Worm (Caenorhabditis elegans) whole organism, late embryonic: ENCODE results near the gene nspf-3.

ENCODE experiments used
- T23F11.4 ChIP-seq: fragments of 200-800 bp; sonication (Bioruptor generic); optimal IDR thresholded peaks from 2 replicates; lab custom pipeline; 2018; ENCODE audit warnings: mild to moderate bottlenecking, missing genetic modification characterization, missing compliant biosample characterization
- ama-1 ChIP-seq: fragments of 150-350 bp; optimal IDR thresholded peaks from 2 replicates; lab custom pipeline; 2014
- ceh-14 ChIP-seq: sonication (generic microtip); optimal IDR thresholded peaks from 2 replicates; lab custom pipeline; 2016; ENCODE audit warnings: missing genotype, missing genetic modification characterization, missing compliant biosample characterization
- eyg-1 ChIP-seq: sonication (generic microtip); optimal IDR thresholded peaks from 2 replicates; lab custom pipeline; 2016; ENCODE audit warnings: missing genotype, missing genetic modification characterization, missing compliant biosample characterization
- hlh-8 ChIP-seq: sonication (generic microtip); optimal IDR thresholded peaks from 2 replicates; lab custom pipeline; 2016; ENCODE audit warnings: missing genotype, missing genetic modification characterization, missing compliant biosample characterization
- lin-11 ChIP-seq: fragments of 200-800 bp; sonication (Bioruptor generic); optimal IDR thresholded peaks from 2 replicates; lab custom pipeline; 2018; ENCODE audit warnings: mild to moderate bottlenecking, missing genetic modification characterization, missing compliant biosample characterization
- pax-1 ChIP-seq: fragments of 150-350 bp; optimal IDR thresholded peaks from 2 replicates; lab custom pipeline; 2014; ENCODE audit warnings: missing biosample characterization, missing genetic modification characterization
- pha-4 ChIP-seq: fragments of 150-350 bp; optimal IDR thresholded peaks from 2 replicates; lab custom pipeline; 2018; ENCODE audit warnings: missing biosample characterization, missing genetic modification reagents, missing genetic modification characterization
- ref-2 ChIP-seq: sonication (generic microtip); optimal IDR thresholded peaks from 2 replicates; lab custom pipeline; 2016; ENCODE audit warnings: missing genetic modification characterization, missing compliant biosample characterization

- no peak for TF ChIP-seq pha-4 (tag; lab: Kevin White, UChicago)
- no peak for TF ChIP-seq hlh-8 (tag; lab: Kevin White, UChicago)
- TF ChIP-seq T23F11.4 (GFP tag; lab: Kevin White, UChicago): no peak
- no peak for TF ChIP-seq eyg-1 (tag; lab: Kevin White, UChicago)
- no peak for TF ChIP-seq pax-1 (tag; lab: Kevin White, UChicago)
- TF ChIP-seq lin-11 (tag; lab: Kevin White, UChicago): no peak
- TF ChIP-seq ref-2: no peak
- no peak for TF ChIP-seq ceh-14
- TF ChIP-seq ama-1 (lab: Kevin White, UChicago): no peak
These were observed 8.9 kb downstream of the nspf-3 start, which contains the start of gene F34D6.1 for ce11 chrII:2681118-2681517.
